Fruit fly (Drosophila melanogaster): Measurements from ENCODE around the gene CG5056.
A peak's percentile ranks its signal among the peaks of the same experiment; 100 is the strongest.

- TF ChIP-seq Eip93F (GFP tag; optimal IDR thresholded peaks at IDR 0.05), result peak; percentile 17
- no peak for TF ChIP-seq CG6792 (GFP tag; optimal IDR thresholded peaks at IDR 0.05)
- no peak for TF ChIP-seq CG8119 (GFP tag; IDR thresholded peaks at IDR 0.05)
- no peak for TF ChIP-seq Hr39 (GFP tag; optimal IDR thresholded peaks at IDR 0.05)
- no peak for TF ChIP-seq CG6854 (GFP tag; optimal IDR thresholded peaks at IDR 0.05)
- TF ChIP-seq CG11294 (GFP tag; IDR thresholded peaks at IDR 0.05), result no peak
Observed at dm6 chr2L:10341405-10341804, 25.1 kb upstream of the CG5056 start, which contains the start of gene CG31715.
